Worm (Caenorhabditis elegans): ENCODE data around the gene F41G3.5.
A peak's percentile ranks its signal among the peaks of the same experiment; 100 is the strongest.

DNA sequence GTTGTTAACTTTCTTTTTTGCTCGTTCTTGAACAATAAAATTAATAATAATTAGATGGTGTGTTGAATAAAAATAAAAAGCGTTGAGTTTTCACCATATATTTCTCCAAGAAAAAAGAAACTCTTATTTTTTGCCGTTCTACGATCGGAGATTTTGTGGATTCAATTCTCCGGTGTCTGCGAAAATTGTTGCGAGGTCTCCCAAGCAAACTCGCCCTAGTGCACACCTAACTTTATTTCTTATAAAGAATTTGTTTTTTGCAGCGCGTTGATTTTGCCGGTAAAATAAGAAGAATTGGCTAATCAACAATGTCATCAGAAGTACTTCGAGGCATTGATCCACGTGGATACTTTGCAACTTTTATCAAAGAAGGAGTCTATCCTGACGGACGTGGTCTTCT is 5.1 kb upstream of the F41G3.5 start, which contains the start of gene exos-8:
- TF ChIP-seq unc-62 (GFP tag; optimal IDR thresholded peaks at IDR 0.05), result no peak
- TF ChIP-seq nhr-25 (tag; optimal IDR thresholded peaks at IDR 0.05), result peak; percentile 40
- TF ChIP-seq egl-27 (tag; optimal IDR thresholded peaks at IDR 0.05), result no peak
- no peak for TF ChIP-seq ztf-4 (tag; optimal IDR thresholded peaks at IDR 0.05)
- no peak for TF ChIP-seq ztf-11 (tag; optimal IDR thresholded peaks at IDR 0.05)
- no peak for TF ChIP-seq eor-1 (tag; optimal IDR thresholded peaks at IDR 0.05)
- TF ChIP-seq daf-12 (tag; optimal IDR thresholded peaks at IDR 0.05), result no peak
- peak; percentile 80 for TF ChIP-seq pha-4 (tag; optimal IDR thresholded peaks at IDR 0.05)
- TF ChIP-seq nhr-67 (tag; optimal IDR thresholded peaks at IDR 0.05), result no peak
- no peak for TF ChIP-seq ZK546.5 (tag; optimal IDR thresholded peaks at IDR 0.05)
